Worm (Caenorhabditis elegans) whole organism, early embryonic: Measurements from ENCODE around the gene F09E5.11.

Source experiments
- B0310.2 ChIP-seq: sonication (generic microtip); optimal IDR thresholded peaks from 2 replicates; lab custom pipeline; 2016; ENCODE audit warnings: mild to moderate bottlenecking, missing genetic modification characterization, missing compliant biosample characterization
- F13C5.2 ChIP-seq: sonication (generic microtip); optimal IDR thresholded peaks from 2 replicates; lab custom pipeline; 2017; ENCODE audit warnings: mild to moderate bottlenecking, missing genetic modification characterization, inconsistent platforms, missing compliant biosample characterization
- aly-1 ChIP-seq: sonication (generic microtip); optimal IDR thresholded peaks from 2 replicates; lab custom pipeline; 2016; ENCODE audit warnings: missing genetic modification characterization, missing compliant biosample characterization
- ama-1 ChIP-seq: fragments of 150-350 bp; optimal IDR thresholded peaks from 2 replicates; lab custom pipeline; 2014
- ceh-13 ChIP-seq: fragments of 200-800 bp; sonication (Bioruptor generic); optimal IDR thresholded peaks from 2 replicates; lab custom pipeline; 2018; ENCODE audit warnings: mild to moderate bottlenecking, missing genetic modification characterization, missing compliant biosample characterization
- ceh-36 ChIP-seq: sonication (generic microtip); optimal IDR thresholded peaks from 2 replicates; lab custom pipeline; 2016; ENCODE audit warnings: missing genetic modification characterization, inconsistent platforms, missing compliant biosample characterization
- ets-7 ChIP-seq: sonication (generic microtip); optimal IDR thresholded peaks from 2 replicates; lab custom pipeline; 2016; ENCODE audit warnings: missing genotype, missing genetic modification characterization, missing compliant biosample characterization
- flt-1 ChIP-seq: fragments of 200-800 bp; sonication (Bioruptor generic); IDR thresholded peaks from 2 replicates; pipeline ENCODE4 v1.3.6; 2022; ENCODE audit warnings: missing genetic modification characterization, missing compliant biosample characterization
- hmbx-1 ChIP-seq: sonication (generic microtip); optimal IDR thresholded peaks from 2 replicates; lab custom pipeline; 2016; ENCODE audit warnings: mild to moderate bottlenecking, missing genetic modification characterization, missing compliant biosample characterization
- hmg-4 ChIP-seq: fragments of 200-800 bp; sonication (Bioruptor generic); optimal IDR thresholded peaks from 2 replicates; lab custom pipeline; 2018; ENCODE audit warnings: mild to moderate bottlenecking, missing genetic modification characterization, missing compliant biosample characterization
- hnd-1 ChIP-seq: sonication (generic microtip); optimal IDR thresholded peaks from 2 replicates; lab custom pipeline; 2016; ENCODE audit warnings: missing genetic modification characterization, missing compliant biosample characterization
- pes-1 ChIP-seq: fragments of 200-800 bp; sonication (Bioruptor generic); IDR thresholded peaks from 2 replicates; pipeline ENCODE4 v1.3.6; 2022; ENCODE audit warnings: missing genetic modification reagents, missing genetic modification characterization, missing compliant biosample characterization
- scrt-1 ChIP-seq: fragments of 200-800 bp; sonication (Bioruptor generic); IDR thresholded peaks from 2 replicates; pipeline ENCODE4 v1.3.6; 2022; ENCODE audit warnings: missing genetic modification characterization, missing compliant biosample characterization
- sea-1 ChIP-seq: fragments of 200-800 bp; sonication (Bioruptor generic); conservative IDR thresholded peaks from 2 replicates; pipeline ENCODE4 v1.3.6; 2022; ENCODE audit warnings: missing genetic modification characterization, missing compliant biosample characterization
- tbx-11 ChIP-seq: fragments of 200-800 bp; sonication (Bioruptor generic); IDR thresholded peaks from 2 replicates; pipeline ENCODE4 v1.3.6; 2022; ENCODE audit warnings: missing genetic modification characterization, missing compliant biosample characterization
- tbx-37 ChIP-seq: fragments of 200-800 bp; sonication (Bioruptor generic); conservative IDR thresholded peaks from 2 replicates; pipeline ENCODE4 v1.3.6; 2022; ENCODE audit warnings: missing genetic modification reagents, missing genetic modification characterization, missing compliant biosample characterization
- tra-4 ChIP-seq: sonication (generic microtip); optimal IDR thresholded peaks from 2 replicates; lab custom pipeline; 2017; ENCODE audit warnings: missing genetic modification characterization, missing compliant biosample characterization

The F09E5.11 gene

ce11 chrII:5322732-5323326 is 35.2 kb downstream of the F09E5.11 start, which contains the start of gene vhp-1:
Gene vhp-1, plus strand, starts transcription at chrII:5323276.
- no peak for TF ChIP-seq B0310.2 (tag; lab: Kevin White, UChicago)

- no peak for TF ChIP-seq tra-4 (tag; lab: Kevin White, UChicago)
- TF ChIP-seq tbx-37 (GFP tag; lab: Robert Waterston, UW) = no peak
- peak; percentile 29 for TF ChIP-seq ceh-36
- TF ChIP-seq tbx-11 (GFP tag; lab: Robert Waterston, UW) = no peak
- no peak for TF ChIP-seq ets-7 (tag; lab: Kevin White, UChicago)
- TF ChIP-seq scrt-1 (GFP tag; lab: Robert Waterston, UW) = no peak
- TF ChIP-seq ceh-13 (GFP tag; lab: Kevin White, UChicago) = no peak
- no peak for TF ChIP-seq F13C5.2 (tag; lab: Kevin White, UChicago)
- peak; percentile 42 for TF ChIP-seq hmg-4 (GFP tag; lab: Kevin White, UChicago)
Measured at ce11 chrII:5321718-5322286, 36.2 kb downstream of the F09E5.11 start.

ce11 chrII:5320205-5320951 is 37.6 kb downstream of the F09E5.11 start:
- no peak for TF ChIP-seq F13C5.2 (tag; lab: Kevin White, UChicago)
- no peak for TF ChIP-seq ceh-36
- no peak for TF ChIP-seq sea-1 (GFP tag; lab: Robert Waterston, UW)
- TF ChIP-seq tra-4 (tag; lab: Kevin White, UChicago) = no peak
- no peak for TF ChIP-seq B0310.2 (tag; lab: Kevin White, UChicago)
- TF ChIP-seq pes-1 (GFP tag; lab: Robert Waterston, UW) = no peak
- TF ChIP-seq tbx-11 (GFP tag; lab: Robert Waterston, UW) = no peak
- no peak for TF ChIP-seq ceh-13 (GFP tag; lab: Kevin White, UChicago)
- no peak for TF ChIP-seq tbx-37 (GFP tag; lab: Robert Waterston, UW)
- TF ChIP-seq ets-7 (tag; lab: Kevin White, UChicago) = no peak
- no peak for TF ChIP-seq hnd-1 (tag; lab: Kevin White, UChicago)
- no peak for TF ChIP-seq hmg-4 (GFP tag; lab: Kevin White, UChicago)
- no peak for TF ChIP-seq aly-1 (tag; lab: Kevin White, UChicago)
- TF ChIP-seq scrt-1 (GFP tag; lab: Robert Waterston, UW) = no peak
- TF ChIP-seq flt-1 (GFP tag; lab: Robert Waterston, UW) = no peak
- no peak for TF ChIP-seq ama-1 (lab: Kevin White, UChicago)

DNA sequence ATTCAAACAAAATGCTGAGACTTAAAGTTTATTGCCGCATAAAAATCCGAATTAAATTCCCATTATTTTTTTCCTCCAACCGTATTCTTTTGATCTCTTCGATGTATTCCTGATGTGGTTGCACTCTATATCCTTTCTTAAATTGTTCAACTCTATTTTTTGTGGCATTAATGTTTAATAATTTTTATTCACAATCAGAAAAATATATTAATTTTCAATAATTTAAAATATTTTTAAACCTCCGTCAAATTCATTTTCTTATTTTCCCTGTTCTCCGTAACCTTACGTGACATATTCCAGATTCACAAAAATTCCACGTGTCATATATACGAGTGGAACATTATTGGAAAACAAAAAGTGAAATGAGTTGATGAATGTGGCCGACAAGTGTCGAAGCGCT is 46.2 kb downstream of the F09E5.11 start, which contains the start of gene gcy-12:
gcy-12 (plus strand) TSS at position 301 of the 400 bp plus-strand sequence.
- TF ChIP-seq sea-1 (GFP tag; lab: Robert Waterston, UW) = no peak
- TF ChIP-seq tra-4 (tag; lab: Kevin White, UChicago) = no peak
- TF ChIP-seq ceh-36 = no peak
- no peak for TF ChIP-seq ets-7 (tag; lab: Kevin White, UChicago)
- TF ChIP-seq aly-1 (tag; lab: Kevin White, UChicago) = no peak
- TF ChIP-seq flt-1 (GFP tag; lab: Robert Waterston, UW) = no peak
- TF ChIP-seq ceh-13 (GFP tag; lab: Kevin White, UChicago) = no peak
- no peak for TF ChIP-seq F13C5.2 (tag; lab: Kevin White, UChicago)
- TF ChIP-seq hmg-4 (GFP tag; lab: Kevin White, UChicago) = no peak
- TF ChIP-seq scrt-1 (GFP tag; lab: Robert Waterston, UW) = no peak
- no peak for TF ChIP-seq hmbx-1
- no peak for TF ChIP-seq tbx-11 (GFP tag; lab: Robert Waterston, UW)
- no peak for TF ChIP-seq B0310.2 (tag; lab: Kevin White, UChicago)
- no peak for TF ChIP-seq tbx-37 (GFP tag; lab: Robert Waterston, UW)
- no peak for TF ChIP-seq ama-1 (lab: Kevin White, UChicago)
- TF ChIP-seq hnd-1 (tag; lab: Kevin White, UChicago) = no peak
- TF ChIP-seq pes-1 (GFP tag; lab: Robert Waterston, UW) = no peak

- TF ChIP-seq aly-1 (tag; lab: Kevin White, UChicago) (no peak), hnd-1 (tag; lab: Kevin White, UChicago) (no peak), scrt-1 (GFP tag; lab: Robert Waterston, UW) (no peak), pes-1 (GFP tag; lab: Robert Waterston, UW) (no peak), hmg-4 (GFP tag; lab: Kevin White, UChicago) (no peak), ets-7 (tag; lab: Kevin White, UChicago) (no peak), hmbx-1 (no peak), ceh-13 (GFP tag; lab: Kevin White, UChicago) (no peak), ama-1 (lab: Kevin White, UChicago) (no peak), flt-1 (GFP tag; lab: Robert Waterston, UW) (no peak), ceh-36 (no peak), tbx-11 (GFP tag; lab: Robert Waterston, UW) (no peak)
Measured at ce11 chrII:5310795-5311194, 47.2 kb downstream of the F09E5.11 start.

ce11 chrII:5309720-5310119 is 48.3 kb downstream of the F09E5.11 start:
- TF ChIP-seq ama-1 (lab: Kevin White, UChicago) (no peak), tbx-37 (GFP tag; lab: Robert Waterston, UW) (no peak), B0310.2 (tag; lab: Kevin White, UChicago) (no peak), sea-1 (GFP tag; lab: Robert Waterston, UW) (no peak)

DNA sequence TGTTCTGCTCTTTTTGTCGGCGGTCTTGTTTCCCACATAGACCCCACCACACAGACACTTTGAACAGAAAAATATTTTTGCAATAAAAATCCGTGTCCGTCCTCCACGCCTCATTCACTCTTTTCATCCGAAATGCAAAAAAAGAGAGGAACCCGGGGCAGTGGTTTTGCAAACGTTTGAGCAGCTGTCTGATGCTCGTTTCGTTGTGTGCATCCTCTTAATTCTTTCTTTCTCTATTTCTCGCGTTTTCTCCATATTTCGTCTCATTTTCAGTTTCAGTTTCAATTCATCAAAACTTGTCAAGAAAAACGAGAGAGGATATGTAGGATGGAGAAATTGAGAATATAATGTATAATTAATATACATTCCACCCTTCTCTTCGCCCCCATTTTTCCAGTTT is 49.0 kb downstream of the F09E5.11 start:
- TF ChIP-seq hmg-4 (GFP tag; lab: Kevin White, UChicago) (no peak), ets-7 (tag; lab: Kevin White, UChicago) (no peak), sea-1 (GFP tag; lab: Robert Waterston, UW) (no peak), aly-1 (tag; lab: Kevin White, UChicago) (no peak), scrt-1 (GFP tag; lab: Robert Waterston, UW) (no peak), F13C5.2 (tag; lab: Kevin White, UChicago) (no peak), ceh-36 (no peak), ama-1 (lab: Kevin White, UChicago) (no peak)
